Fruit fly (Drosophila melanogaster): Measurements from ENCODE around the gene TrxT.

TrxT gene

dm6 chrX:5329266-5329898 is 17.7 kb upstream of the TrxT start, which contains the start of the genes CG3309 and XRCC1 (continued):
- TF ChIP-seq fd102C (GFP tag; optimal IDR thresholded peaks at IDR 0.05) (no peak), Ssrp (tag; optimal IDR thresholded peaks at IDR 0.05) (peak; percentile 51), CG6791 (GFP tag; IDR thresholded peaks at IDR 0.05; ENCODE audit: partially characterized antibody) (peak; percentile 84), tin (GFP tag; optimal IDR thresholded peaks at IDR 0.05) (peak; percentile 17), CG13123 (GFP tag; optimal IDR thresholded peaks at IDR 0.05) (no peak), CG3847 (GFP tag; IDR thresholded peaks at IDR 0.05) (peak; percentile 54), CG14860 (GFP tag; IDR thresholded peaks at IDR 0.05; ENCODE audit: partially characterized antibody) (peak; percentile 86), fd96Cb (tag; optimal IDR thresholded peaks at IDR 0.05) (peak; percentile 23), ranshi (GFP tag; IDR thresholded peaks at IDR 0.05) (peak; percentile 33; the same call in 1 of the 2 replicates), fru (optimal IDR thresholded peaks at IDR 0.05) (no peak), B-H2 (GFP tag; optimal IDR thresholded peaks at IDR 0.05) (no peak), CG8359 (GFP tag; optimal IDR thresholded peaks at IDR 0.05; ENCODE audit: borderline replicate concordance) (no peak), CG14441 (GFP tag; IDR thresholded peaks at IDR 0.05) (peak; percentile 35; the same call in 1 of the 2 replicates), CG17385 (GFP tag; optimal IDR thresholded peaks at IDR 0.05) (peak; percentile 26), CG10274 (GFP tag; optimal IDR thresholded peaks at IDR 0.05) (no peak), mam (GFP tag; optimal IDR thresholded peaks at IDR 0.05) (peak; percentile 2), CG1529 (GFP tag; optimal IDR thresholded peaks at IDR 0.05) (no peak), chinmo (GFP tag; IDR thresholded peaks at IDR 0.05; ENCODE audit: partially characterized antibody) (0 out of 4 replicates have a peak, but pooled peaks have one; percentile 18), mirr (GFP tag; optimal IDR thresholded peaks at IDR 0.05) (no peak), CG7745 (tag; optimal IDR thresholded peaks at IDR 0.05) (no peak), CG13775 (GFP tag; optimal IDR thresholded peaks at IDR 0.05) (peak; percentile 74), nerfin-2 (GFP tag; IDR thresholded peaks at IDR 0.05; ENCODE audit: partially characterized antibody) (peak; percentile 71), caup (GFP tag; optimal IDR thresholded peaks at IDR 0.05; ENCODE audit: severe bottlenecking) (peak; percentile 28), ftz-f1 (GFP tag; optimal IDR thresholded peaks at IDR 0.05) (no peak), dimm (GFP tag; IDR thresholded peaks at IDR 0.05) (no peak), unc-4 (GFP tag; IDR thresholded peaks at IDR 0.05; ENCODE audit: partially characterized antibody) (peak; percentile 78), croc (GFP tag; conservative IDR thresholded peaks at IDR 0.05) (no peak; the same call in 2 of the 3 replicates), CG34224 (GFP tag; IDR thresholded peaks at IDR 0.05; ENCODE audit: partially characterized antibody) (peak; percentile 65), pum (GFP tag; optimal IDR thresholded peaks at IDR 0.05) (no peak), CG15269 (tag; optimal IDR thresholded peaks at IDR 0.05) (peak; percentile 50), phol (tag; optimal IDR thresholded peaks at IDR 0.05) (peak; percentile 61), zen (tag; optimal IDR thresholded peaks at IDR 0.05) (peak; percentile 41), Hmx (GFP tag; optimal IDR thresholded peaks at IDR 0.05) (no peak), MBD-R2 (GFP tag; IDR thresholded peaks at IDR 0.05) (peak; percentile 66), Sry-β (GFP tag; optimal IDR thresholded peaks at IDR 0.05) (peak; percentile 98), esg (GFP tag; conservative IDR thresholded peaks at IDR 0.05) (peak; percentile 44; the same call in 1 of the 2 replicates), Adf1 (GFP tag; IDR thresholded peaks at IDR 0.05) (peak; percentile 38; the same call in 1 of the 2 replicates), yki (optimal IDR thresholded peaks at IDR 0.05) (no peak), HHEX (GFP tag; optimal IDR thresholded peaks at IDR 0.05) (peak; percentile 20), CG7372 (GFP tag; IDR thresholded peaks at IDR 0.05) (peak; percentile 52; the same call in 1 of the 2 replicates), CG17186 (GFP tag; optimal IDR thresholded peaks at IDR 0.05) (no peak), Myb (GFP tag; optimal IDR thresholded peaks at IDR 0.05) (no peak), sr (GFP tag; IDR thresholded peaks at IDR 0.05) (no peak), HLH4C (GFP tag; IDR thresholded peaks at IDR 0.05; ENCODE audit: partially characterized antibody) (peak; percentile 82), CG11085 (GFP tag; IDR thresholded peaks at IDR 0.05) (0 out of 2 replicates have a peak, but pooled peaks have one; percentile 49), CG10979 (tag; optimal IDR thresholded peaks at IDR 0.05) (peak; percentile 41), al (GFP tag; IDR thresholded peaks at IDR 0.05) (peak; percentile 59), C15 (GFP tag; IDR thresholded peaks at IDR 0.05) (peak; percentile 28; the same call in 1 of the 3 replicates), CG7556 (GFP tag; optimal IDR thresholded peaks at IDR 0.05) (peak; percentile 8)

All from whole organism, embryonic.